Fruit fly (Drosophila melanogaster): ENCODE data around the gene Pdk1.

The Pdk1 gene

dm6 chr3L:128295-129117 lies 744 bp upstream of the Pdk1 start (continued):
- TF ChIP-seq gem (tag; optimal IDR thresholded peaks at IDR 0.05): no peak
- TF ChIP-seq gsb-n (tag; optimal IDR thresholded peaks at IDR 0.05): no peak
- TF ChIP-seq CG8924 (tag; optimal IDR thresholded peaks at IDR 0.05): peak; percentile 11
- peak; percentile 57 for TF ChIP-seq Med (GFP tag)
- no peak for TF ChIP-seq zfh2 (GFP tag; optimal IDR thresholded peaks at IDR 0.05)
- TF ChIP-seq CG18262 (tag; optimal IDR thresholded peaks at IDR 0.05): no peak
- no peak for TF ChIP-seq crp (GFP tag; optimal IDR thresholded peaks at IDR 0.05)
- TF ChIP-seq CG8281 (tag; optimal IDR thresholded peaks at IDR 0.05): no peak
- no peak for TF ChIP-seq CG9797 (GFP tag; optimal IDR thresholded peaks at IDR 0.05)
- no peak for TF ChIP-seq fru (optimal IDR thresholded peaks at IDR 0.05)
- TF ChIP-seq row (GFP tag; IDR thresholded peaks at IDR 0.05): no peak
- TF ChIP-seq CG12236 (GFP tag; optimal IDR thresholded peaks at IDR 0.05): no peak
- TF ChIP-seq Dll (GFP tag; IDR thresholded peaks at IDR 0.05; ENCODE audit: partially characterized antibody): 0 out of 4 replicates have a peak, but pooled peaks have one; percentile 18
- TF ChIP-seq CG14050 (GFP tag; IDR thresholded peaks at IDR 0.05): no peak
- no peak for TF ChIP-seq nmo (GFP tag; optimal IDR thresholded peaks at IDR 0.05)
- TF ChIP-seq kah (GFP tag; optimal IDR thresholded peaks at IDR 0.05): peak; percentile 30
- no peak for TF ChIP-seq CTCF (GFP tag; optimal IDR thresholded peaks at IDR 0.05)
- no peak for TF ChIP-seq bowl (GFP tag; IDR thresholded peaks at IDR 0.05)
- peak; percentile 7 for TF ChIP-seq CG31365 (tag; optimal IDR thresholded peaks at IDR 0.05)
- no peak for TF ChIP-seq ap (GFP tag; IDR thresholded peaks at IDR 0.05)
- TF ChIP-seq CG7928 (GFP tag; optimal IDR thresholded peaks at IDR 0.05): no peak
- TF ChIP-seq so (GFP tag; IDR thresholded peaks at IDR 0.05): no peak; the same call in 2 of the 3 replicates
- no peak for TF ChIP-seq Kr (GFP tag; optimal IDR thresholded peaks at IDR 0.05)
- no peak for TF ChIP-seq CG6854 (GFP tag; optimal IDR thresholded peaks at IDR 0.05)
- TF ChIP-seq sd (tag; optimal IDR thresholded peaks at IDR 0.05): peak; percentile 99
- TF ChIP-seq CG13624 (GFP tag; optimal IDR thresholded peaks at IDR 0.05): peak; percentile 43
- peak; percentile 66 for TF ChIP-seq CG11723 (GFP tag; optimal IDR thresholded peaks at IDR 0.05)
- TF ChIP-seq Myb (GFP tag; optimal IDR thresholded peaks at IDR 0.05): no peak
- no peak for TF ChIP-seq Dref (GFP tag; IDR thresholded peaks at IDR 0.05)
- TF ChIP-seq ci (GFP tag; IDR thresholded peaks at IDR 0.05): peak; percentile 59; the same call in 2 of the 3 replicates
- no peak for TF ChIP-seq CG8478 (optimal IDR thresholded peaks at IDR 0.05)
- TF ChIP-seq CG11696 (GFP tag; IDR thresholded peaks at IDR 0.05): no peak
- TF ChIP-seq CG1602 (GFP tag; optimal IDR thresholded peaks at IDR 0.05): no peak
- no peak for TF ChIP-seq CG16863 (GFP tag; optimal IDR thresholded peaks at IDR 0.05)
- no peak for TF ChIP-seq CG10274 (GFP tag; optimal IDR thresholded peaks at IDR 0.05)
- no peak for TF ChIP-seq sim (GFP tag; IDR thresholded peaks at IDR 0.05)
- peak; percentile 54; the same call in 1 of the 2 replicates for TF ChIP-seq CG32767 (GFP tag; IDR thresholded peaks at IDR 0.05)
- TF ChIP-seq lov (optimal IDR thresholded peaks at IDR 0.05): no peak
- TF ChIP-seq lov (GFP tag; IDR thresholded peaks at IDR 0.05): peak; percentile 68; the same call in 1 of the 3 replicates
- TF ChIP-seq Xbp1 (GFP tag; optimal IDR thresholded peaks at IDR 0.05): peak; percentile 68
- TF ChIP-seq exex (tag; optimal IDR thresholded peaks at IDR 0.05): no peak
- no peak for TF ChIP-seq Six4 (GFP tag; optimal IDR thresholded peaks at IDR 0.05)
- TF ChIP-seq CG1832 (GFP tag; optimal IDR thresholded peaks at IDR 0.05): no peak
- TF ChIP-seq Stat92E (GFP tag; optimal IDR thresholded peaks at IDR 0.05): peak in 1 of 3 experiments; percentile 28
- peak; percentile 73 for TF ChIP-seq cg (GFP tag; optimal IDR thresholded peaks at IDR 0.05)
- TF ChIP-seq sna (GFP tag; IDR thresholded peaks at IDR 0.05; ENCODE audit: partially characterized antibody): peak; percentile 48; the same call in 1 of the 2 replicates
- no peak for TF ChIP-seq Gsc (GFP tag; IDR thresholded peaks at IDR 0.05)
- no peak for TF ChIP-seq croc (GFP tag; conservative IDR thresholded peaks at IDR 0.05)
- TF ChIP-seq disco-r (GFP tag; optimal IDR thresholded peaks at IDR 0.05): no peak
- TF ChIP-seq tap (tag; optimal IDR thresholded peaks at IDR 0.05): no peak
- TF ChIP-seq CG10431 (GFP tag; optimal IDR thresholded peaks at IDR 0.05): peak; percentile 25

Data from whole organism, embryonic.